Fruit fly (Drosophila melanogaster) whole organism, wandering third instar larva: ENCODE results near the gene Noa36.

Experiments
- Abd-B ChIP-seq: fragments of >200 bp; optimal IDR thresholded peaks from 2 replicates; lab custom pipeline; 2017; ENCODE audit warnings: missing biosample characterization, missing genetic modification characterization
- CG32264 ChIP-seq: fragments of 200-800 bp; sonication (Bioruptor generic); optimal IDR thresholded peaks from 2 replicates; lab custom pipeline; 2016; ENCODE audit warnings: missing biosample characterization, missing genetic modification characterization
- CG9705 ChIP-seq: fragments of 200-800 bp; sonication (Bioruptor generic); optimal IDR thresholded peaks from 2 replicates; lab custom pipeline; 2018; ENCODE audit warnings: missing biosample characterization, mild to moderate bottlenecking, missing genetic modification characterization
- CrebA ChIP-seq: fragments of 200-800 bp; sonication (Bioruptor generic); optimal IDR thresholded peaks from 2 replicates; lab custom pipeline; 2016; ENCODE audit warnings: missing biosample characterization, mild to moderate bottlenecking, missing genetic modification characterization, borderline replicate concordance
- Dfd ChIP-seq: fragments of >200 bp; optimal IDR thresholded peaks from 2 replicates; lab custom pipeline; 2017; ENCODE audit warnings: missing biosample characterization, missing genetic modification characterization
- Dif ChIP-seq: fragments of 200-275, 200-300 bp; sonication (Bioruptor generic); optimal IDR thresholded peaks from 2 replicates; lab custom pipeline; 2018; ENCODE audit warnings: missing biosample characterization, missing genetic modification characterization; ENCODE audit not compliant: partially characterized antibody
- GATAd ChIP-seq: sonication (Bioruptor generic); optimal IDR thresholded peaks from 2 replicates; lab custom pipeline; 2016; ENCODE audit warnings: missing biosample characterization, missing genetic modification characterization
- HLH106 ChIP-seq: fragments of 200-800 bp; optimal IDR thresholded peaks from 3 replicates; lab custom pipeline; 2019; ENCODE audit warnings: missing biosample characterization, mild to moderate bottlenecking, missing genetic modification characterization, moderate library complexity
- Hnf4 ChIP-seq: fragments of 200-800 bp; sonication (Bioruptor generic); optimal IDR thresholded peaks from 2 replicates; lab custom pipeline; 2016; ENCODE audit warnings: missing biosample characterization, mild to moderate bottlenecking, missing genetic modification characterization
- Hr78 ChIP-seq: fragments of >200 bp; optimal IDR thresholded peaks from 2 replicates; lab custom pipeline; 2017; ENCODE audit warnings: missing biosample characterization, missing genetic modification characterization
- Hr83 ChIP-seq: fragments of 200-300 bp; sonication (Bioruptor generic); optimal IDR thresholded peaks from 2 replicates; lab custom pipeline; 2016; ENCODE audit warnings: missing biosample characterization, mild to moderate bottlenecking, missing genetic modification characterization, moderate library complexity; ENCODE audit not compliant: poor library complexity, severe bottlenecking
- Jra ChIP-seq: sonication (Bioruptor generic); optimal IDR thresholded peaks from 2 replicates; lab custom pipeline; 2016; ENCODE audit warnings: missing biosample characterization, missing genetic modification characterization
- Mio ChIP-seq: sonication (Bioruptor generic); optimal IDR thresholded peaks from 2 replicates; lab custom pipeline; 2016; ENCODE audit warnings: missing biosample characterization, missing genetic modification characterization
- Myc ChIP-seq: fragments of >200 bp; optimal IDR thresholded peaks from 2 replicates; lab custom pipeline; 2017
- N ChIP-seq: fragments of >200 bp; optimal IDR thresholded peaks from 2 replicates; lab custom pipeline; 2018; ENCODE audit warnings: missing biosample characterization, missing external identifiers, missing genetic modification characterization
- OdsH ChIP-seq: fragments of 200-800 bp; sonication (Bioruptor generic); optimal IDR thresholded peaks from 2 replicates; lab custom pipeline; 2016; ENCODE audit warnings: missing biosample characterization, mild to moderate bottlenecking, missing genetic modification characterization
- Rel ChIP-seq, 2 experiments: fragments of 200-800 bp; sonication (Bioruptor generic) in 1 of 2; optimal IDR thresholded peaks; 2 replicates in 1 of 2; 3 replicates in 1 of 2; lab custom pipeline; 2016 to 2019; ENCODE audit warnings: mild to moderate bottlenecking in 2 of 2, missing biosample characterization in 2 of 2, missing genetic modification characterization in 2 of 2, moderate library complexity in 1 of 2
- Sp1 ChIP-seq: fragments of 200-800 bp; sonication (Bioruptor generic); optimal IDR thresholded peaks from 3 replicates; lab custom pipeline; 2019; ENCODE audit warnings: missing biosample characterization, mild to moderate bottlenecking, missing genetic modification characterization, moderate library complexity
- Vsx2 ChIP-seq: fragments of 200-300, 225-300 bp; sonication (Bioruptor generic); optimal IDR thresholded peaks from 2 replicates; lab custom pipeline; 2018; ENCODE audit warnings: missing biosample characterization, missing genetic modification characterization; ENCODE audit not compliant: partially characterized antibody
- br ChIP-seq: fragments of 200-800 bp; sonication (Bioruptor generic); optimal IDR thresholded peaks from 2 replicates; lab custom pipeline; 2016; ENCODE audit warnings: missing biosample characterization, missing genetic modification characterization
- brk ChIP-seq: fragments of 200-800 bp; sonication (Bioruptor generic); optimal IDR thresholded peaks from 2 replicates; lab custom pipeline; 2016; ENCODE audit warnings: missing biosample characterization, mild to moderate bottlenecking, missing genetic modification characterization
- dl ChIP-seq, 2 experiments: fragments of 175-275, 200-275 bp in 1 of 2; fragments of 200-275 bp in 1 of 2; sonication (Bioruptor generic); optimal IDR thresholded peaks; lab custom pipeline; 2018; ENCODE audit warnings: mild to moderate bottlenecking in 2 of 2, missing biosample characterization in 2 of 2, missing genetic modification characterization in 2 of 2, moderate library complexity in 2 of 2; ENCODE audit not compliant: partially characterized antibody in 2 of 2, insufficient read depth in 1 of 2
- dmrt93B ChIP-seq: fragments of 200-800 bp; sonication (Bioruptor generic); optimal IDR thresholded peaks from 2 replicates; lab custom pipeline; 2018; ENCODE audit warnings: missing biosample characterization, mild to moderate bottlenecking, missing genetic modification characterization
- dsf ChIP-seq: sonication (Bioruptor generic); optimal IDR thresholded peaks from 2 replicates; lab custom pipeline; 2016; ENCODE audit warnings: missing biosample characterization, missing genetic modification characterization, borderline replicate concordance
- ey ChIP-seq: fragments of 200-800 bp; sonication (Bioruptor generic); optimal IDR thresholded peaks from 2 replicates; lab custom pipeline; 2016; ENCODE audit warnings: missing biosample characterization, missing genetic modification characterization
- foxo ChIP-seq, 2 experiments: fragments of 200-800 bp; sonication (Bioruptor generic); optimal IDR thresholded peaks; 2 replicates in 1 of 2; 3 replicates in 1 of 2; lab custom pipeline; 2016 to 2017; ENCODE audit warnings: missing biosample characterization in 2 of 2, missing genetic modification characterization in 2 of 2
- fru ChIP-seq: fragments of 200-800 bp; sonication (Bioruptor generic); optimal IDR thresholded peaks from 3 replicates; lab custom pipeline; 2016; ENCODE audit warnings: missing biosample characterization, mild to moderate bottlenecking, missing genetic modification characterization
- h ChIP-seq: fragments of 200-800 bp; sonication (Bioruptor generic); optimal IDR thresholded peaks from 3 replicates; lab custom pipeline; 2016; ENCODE audit warnings: missing biosample characterization, mild to moderate bottlenecking, missing genetic modification characterization
- jim ChIP-seq: fragments of 175-275, 200-325 bp; sonication (Bioruptor generic); optimal IDR thresholded peaks from 2 replicates; lab custom pipeline; 2016; ENCODE audit warnings: missing biosample characterization, mild to moderate bottlenecking, missing genetic modification characterization
- lola ChIP-seq: fragments of >200 bp; optimal IDR thresholded peaks from 2 replicates; lab custom pipeline; 2017; ENCODE audit warnings: missing biosample characterization, missing genetic modification characterization
- pan ChIP-seq: fragments of >200 bp; optimal IDR thresholded peaks from 2 replicates; lab custom pipeline; 2017
- psq ChIP-seq: fragments of 200-800 bp; sonication (Bioruptor generic); optimal IDR thresholded peaks from 3 replicates; lab custom pipeline; 2017; ENCODE audit warnings: missing biosample characterization, mild to moderate bottlenecking, missing genetic modification characterization, moderate library complexity
- rgr ChIP-seq: fragments of 200-800 bp; sonication (Bioruptor generic); optimal IDR thresholded peaks from 3 replicates; lab custom pipeline; 2016; ENCODE audit warnings: missing biosample characterization, mild to moderate bottlenecking, missing genetic modification characterization
- sage ChIP-seq: fragments of 200-800 bp; sonication (Bioruptor generic); optimal IDR thresholded peaks from 2 replicates; lab custom pipeline; 2016; ENCODE audit warnings: missing biosample characterization, mild to moderate bottlenecking, missing genetic modification characterization
- sv ChIP-seq: fragments of 200-800 bp; sonication (Bioruptor generic); optimal IDR thresholded peaks from 3 replicates; lab custom pipeline; 2016; ENCODE audit warnings: missing biosample characterization, missing genetic modification characterization
- tai ChIP-seq: sonication (Bioruptor generic); optimal IDR thresholded peaks from 2 replicates; lab custom pipeline; 2016; ENCODE audit warnings: missing biosample characterization, missing genetic modification characterization
- usp ChIP-seq: fragments of >200 bp; optimal IDR thresholded peaks from 2 replicates; lab custom pipeline; 2017; ENCODE audit warnings: missing biosample characterization, missing genetic modification characterization
- woc ChIP-seq: sonication (Bioruptor generic); optimal IDR thresholded peaks from 2 replicates; lab custom pipeline; 2016; ENCODE audit warnings: missing biosample characterization, mild to moderate bottlenecking, missing genetic modification characterization

Gene Noa36

DNA sequence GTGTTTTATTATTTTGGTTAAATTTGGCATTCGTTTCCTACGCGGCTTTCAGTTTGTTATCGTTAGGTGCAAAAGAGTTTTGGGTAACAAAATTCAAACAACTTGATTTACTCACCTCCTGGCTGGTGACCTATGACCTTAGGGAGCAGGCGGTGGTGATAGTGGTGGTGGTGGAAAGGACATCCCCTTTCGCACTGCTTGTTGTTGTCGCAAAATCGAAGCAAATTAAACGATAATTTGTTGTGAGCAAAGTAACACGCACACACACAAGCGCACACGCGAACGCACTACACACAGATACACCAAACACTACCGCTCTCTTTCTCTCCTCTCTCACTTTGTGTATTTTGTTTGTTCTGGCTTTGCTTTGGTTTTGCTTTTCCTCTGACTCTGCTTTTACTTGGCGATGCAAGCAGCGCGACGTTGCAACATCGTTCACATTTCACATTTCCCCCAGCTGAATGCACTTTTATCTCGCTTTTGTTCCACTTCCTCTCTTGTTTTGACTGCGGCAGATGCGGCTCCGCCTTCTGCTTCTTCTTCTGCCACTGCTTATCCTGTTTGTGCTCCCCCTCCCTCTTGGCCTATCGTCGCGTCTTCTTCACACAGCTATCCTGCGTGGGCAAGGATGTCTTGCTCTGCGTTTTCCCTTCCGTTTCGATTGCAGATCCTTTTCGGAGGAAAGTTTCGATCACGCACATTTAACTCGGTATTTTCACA lies 35.3 kb upstream of the Noa36 start:
- TF ChIP-seq psq = peak; percentile 95
- TF ChIP-seq rgr (GFP tag; lab: Kevin White, UChicago) = no peak
- TF ChIP-seq jim (GFP tag; lab: Kevin White, UChicago) = no peak
- TF ChIP-seq fru (GFP tag; lab: Kevin White, UChicago) = peak; percentile 84
- no peak for TF ChIP-seq Sp1 (GFP tag; lab: Kevin White, UChicago)
- no peak for TF ChIP-seq pan
- no peak for TF ChIP-seq sv (GFP tag; lab: Kevin White, UChicago)
- TF ChIP-seq usp (GFP tag; lab: Kevin White, UChicago) = no peak
- no peak for TF ChIP-seq OdsH (GFP tag; lab: Kevin White, UChicago)

DNA sequence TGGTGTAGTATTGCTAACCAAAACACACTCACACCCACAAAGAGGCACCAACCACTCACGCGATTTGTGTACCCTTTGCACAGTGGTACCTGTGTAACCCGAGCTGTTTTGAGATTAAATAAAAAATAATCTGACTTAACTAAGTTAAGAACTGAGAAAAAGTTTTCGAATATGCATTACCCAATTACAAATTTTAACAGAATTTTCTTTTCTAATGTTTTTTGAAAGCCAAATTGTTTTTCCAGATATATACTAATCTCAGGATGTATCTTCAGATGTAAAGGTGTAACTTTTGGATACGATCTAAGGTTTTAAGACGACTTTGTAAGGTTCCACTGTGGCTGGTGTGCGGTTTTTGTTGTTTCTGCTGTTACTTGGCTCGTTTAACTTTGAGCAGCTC lies 34.7 kb upstream of the Noa36 start:
- TF ChIP-seq foxo (GFP tag; optimal IDR thresholded peaks at IDR 0.05; lab: Kevin White, UChicago) (peak in 1 of 2 experiments; percentile 62), psq (peak; percentile 0), dmrt93B (GFP tag; lab: Kevin White, UChicago) (peak; percentile 19), woc (peak; percentile 36), ey (GFP tag; lab: Kevin White, UChicago) (peak; percentile 62), N (no peak), HLH106 (tag; lab: Kevin White, UChicago) (peak; percentile 56), Vsx2 (GFP tag; lab: Kevin White, UChicago) (no peak), tai (peak; percentile 26), h (GFP tag; lab: Kevin White, UChicago) (peak; percentile 59), Sp1 (GFP tag; lab: Kevin White, UChicago) (peak; percentile 41), GATAd (GFP tag; lab: Kevin White, UChicago) (no peak), CG9705 (GFP tag; lab: Kevin White, UChicago) (no peak), Dfd (GFP tag; lab: Kevin White, UChicago) (no peak), OdsH (GFP tag; lab: Kevin White, UChicago) (peak; percentile 53), rgr (GFP tag; lab: Kevin White, UChicago) (peak; percentile 54), fru (GFP tag; lab: Kevin White, UChicago) (peak; percentile 69), jim (GFP tag; lab: Kevin White, UChicago) (no peak), Hnf4 (GFP tag; lab: Kevin White, UChicago) (peak; percentile 45), Jra (peak; percentile 4), br (GFP tag; lab: Kevin White, UChicago) (peak; percentile 66), CrebA (no peak)

DNA sequence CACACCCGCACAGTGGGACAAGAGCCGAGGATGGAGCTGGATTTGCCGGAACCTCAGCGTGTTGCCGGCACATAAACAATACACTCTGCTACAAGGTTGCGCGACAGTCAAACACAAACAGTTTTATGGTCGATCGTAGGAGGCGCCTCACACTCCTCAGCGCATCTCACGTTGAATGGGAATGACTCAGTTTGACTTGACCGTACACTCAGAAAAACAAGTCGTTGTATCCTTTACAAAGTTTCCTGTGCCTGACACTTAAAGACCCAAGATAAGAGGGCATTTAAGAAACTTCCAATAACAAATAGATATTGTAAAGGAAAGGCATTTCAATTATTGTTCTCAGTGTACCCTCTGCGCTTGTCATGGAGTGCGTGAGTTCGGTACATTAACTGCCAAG lies 32.7 kb upstream of the Noa36 start:
- no peak for TF ChIP-seq rgr (GFP tag; lab: Kevin White, UChicago)
- TF ChIP-seq dl (GFP tag; optimal IDR thresholded peaks at IDR 0.05; lab: Kevin White, UChicago; ENCODE audit: insufficient read depth in 1 of 2, partially characterized antibody in 2 of 2) = no peak
- TF ChIP-seq h (GFP tag; lab: Kevin White, UChicago) = peak; percentile 31
- no peak for TF ChIP-seq HLH106 (tag; lab: Kevin White, UChicago)
- TF ChIP-seq dmrt93B (GFP tag; lab: Kevin White, UChicago) = no peak
- peak; percentile 1 for TF ChIP-seq ey (GFP tag; lab: Kevin White, UChicago)
- TF ChIP-seq GATAd (GFP tag; lab: Kevin White, UChicago) = no peak
- TF ChIP-seq lola (GFP tag; lab: Kevin White, UChicago) = no peak
- TF ChIP-seq foxo (GFP tag; optimal IDR thresholded peaks at IDR 0.05; lab: Kevin White, UChicago) = peak in 1 of 2 experiments; percentile 52
- no peak for TF ChIP-seq N
- no peak for TF ChIP-seq tai
- peak; percentile 37 for TF ChIP-seq br (GFP tag; lab: Kevin White, UChicago)
- peak; percentile 26 for TF ChIP-seq Hnf4 (GFP tag; lab: Kevin White, UChicago)
- no peak for TF ChIP-seq dsf (GFP tag; lab: Kevin White, UChicago)
- TF ChIP-seq Dfd (GFP tag; lab: Kevin White, UChicago) = no peak
- TF ChIP-seq woc = no peak
- no peak for TF ChIP-seq Hr83
- TF ChIP-seq usp (GFP tag; lab: Kevin White, UChicago) = no peak
- TF ChIP-seq OdsH (GFP tag; lab: Kevin White, UChicago) = peak; percentile 16
- no peak for TF ChIP-seq Hr78 (GFP tag; lab: Kevin White, UChicago)
- no peak for TF ChIP-seq jim (GFP tag; lab: Kevin White, UChicago)
- no peak for TF ChIP-seq Jra
- peak; percentile 52 for TF ChIP-seq fru (GFP tag; lab: Kevin White, UChicago)
- no peak for TF ChIP-seq CG32264
- no peak for TF ChIP-seq Abd-B
- TF ChIP-seq Rel (GFP tag; optimal IDR thresholded peaks at IDR 0.05; lab: Kevin White, UChicago) = no peak
- TF ChIP-seq Rel (tag; optimal IDR thresholded peaks at IDR 0.05; lab: Kevin White, UChicago) = no peak
- no peak for TF ChIP-seq sv (GFP tag; lab: Kevin White, UChicago)
- no peak for TF ChIP-seq pan
- no peak for TF ChIP-seq CG9705 (GFP tag; lab: Kevin White, UChicago)
- TF ChIP-seq Sp1 (GFP tag; lab: Kevin White, UChicago) = no peak
- TF ChIP-seq CrebA = no peak
- peak; percentile 13 for TF ChIP-seq psq
- no peak for TF ChIP-seq Dif (GFP tag; lab: Kevin White, UChicago)
- no peak for TF ChIP-seq Myc (lab: Kevin White, UChicago)
- TF ChIP-seq sage (GFP tag; lab: Kevin White, UChicago) = no peak
- no peak for TF ChIP-seq Mio
- TF ChIP-seq brk = no peak
- no peak for TF ChIP-seq Vsx2 (GFP tag; lab: Kevin White, UChicago)
- TF ChIP-seq, all 38 proteins: peak for 8
